Worm (Caenorhabditis elegans) whole organism, early embryonic: Measurements from ENCODE around the gene mpz-3.

Experiments used
- B0310.2 ChIP-seq: sonication (generic microtip); optimal IDR thresholded peaks from 2 replicates; lab custom pipeline; 2016; ENCODE audit warnings: mild to moderate bottlenecking, missing genetic modification characterization, missing compliant biosample characterization
- F13C5.2 ChIP-seq: sonication (generic microtip); optimal IDR thresholded peaks from 2 replicates; lab custom pipeline; 2017; ENCODE audit warnings: mild to moderate bottlenecking, missing genetic modification characterization, inconsistent platforms, missing compliant biosample characterization
- aly-1 ChIP-seq: sonication (generic microtip); optimal IDR thresholded peaks from 2 replicates; lab custom pipeline; 2016; ENCODE audit warnings: missing genetic modification characterization, missing compliant biosample characterization
- ama-1 ChIP-seq: fragments of 150-350 bp; optimal IDR thresholded peaks from 2 replicates; lab custom pipeline; 2014
- ceh-13 ChIP-seq: fragments of 200-800 bp; sonication (Bioruptor generic); optimal IDR thresholded peaks from 2 replicates; lab custom pipeline; 2018; ENCODE audit warnings: mild to moderate bottlenecking, missing genetic modification characterization, missing compliant biosample characterization
- ceh-36 ChIP-seq: sonication (generic microtip); optimal IDR thresholded peaks from 2 replicates; lab custom pipeline; 2016; ENCODE audit warnings: missing genetic modification characterization, inconsistent platforms, missing compliant biosample characterization
- ets-7 ChIP-seq: sonication (generic microtip); optimal IDR thresholded peaks from 2 replicates; lab custom pipeline; 2016; ENCODE audit warnings: missing genotype, missing genetic modification characterization, missing compliant biosample characterization
- flt-1 ChIP-seq: fragments of 200-800 bp; sonication (Bioruptor generic); IDR thresholded peaks from 2 replicates; pipeline ENCODE4 v1.3.6; 2022; ENCODE audit warnings: missing genetic modification characterization, missing compliant biosample characterization
- hmbx-1 ChIP-seq: sonication (generic microtip); optimal IDR thresholded peaks from 2 replicates; lab custom pipeline; 2016; ENCODE audit warnings: mild to moderate bottlenecking, missing genetic modification characterization, missing compliant biosample characterization
- hmg-4 ChIP-seq: fragments of 200-800 bp; sonication (Bioruptor generic); optimal IDR thresholded peaks from 2 replicates; lab custom pipeline; 2018; ENCODE audit warnings: mild to moderate bottlenecking, missing genetic modification characterization, missing compliant biosample characterization
- hnd-1 ChIP-seq: sonication (generic microtip); optimal IDR thresholded peaks from 2 replicates; lab custom pipeline; 2016; ENCODE audit warnings: missing genetic modification characterization, missing compliant biosample characterization
- pes-1 ChIP-seq: fragments of 200-800 bp; sonication (Bioruptor generic); IDR thresholded peaks from 2 replicates; pipeline ENCODE4 v1.3.6; 2022; ENCODE audit warnings: missing genetic modification reagents, missing genetic modification characterization, missing compliant biosample characterization
- scrt-1 ChIP-seq: fragments of 200-800 bp; sonication (Bioruptor generic); IDR thresholded peaks from 2 replicates; pipeline ENCODE4 v1.3.6; 2022; ENCODE audit warnings: missing genetic modification characterization, missing compliant biosample characterization
- sea-1 ChIP-seq: fragments of 200-800 bp; sonication (Bioruptor generic); conservative IDR thresholded peaks from 2 replicates; pipeline ENCODE4 v1.3.6; 2022; ENCODE audit warnings: missing genetic modification characterization, missing compliant biosample characterization
- tbx-11 ChIP-seq: fragments of 200-800 bp; sonication (Bioruptor generic); IDR thresholded peaks from 2 replicates; pipeline ENCODE4 v1.3.6; 2022; ENCODE audit warnings: missing genetic modification characterization, missing compliant biosample characterization
- tbx-37 ChIP-seq: fragments of 200-800 bp; sonication (Bioruptor generic); conservative IDR thresholded peaks from 2 replicates; pipeline ENCODE4 v1.3.6; 2022; ENCODE audit warnings: missing genetic modification reagents, missing genetic modification characterization, missing compliant biosample characterization
- tra-4 ChIP-seq: sonication (generic microtip); optimal IDR thresholded peaks from 2 replicates; lab custom pipeline; 2017; ENCODE audit warnings: missing genetic modification characterization, missing compliant biosample characterization

mpz-3 gene

ce11 chrII:6565077-6565476, at the start of gene mpz-3:
TSS of gene mpz-3 (minus strand) at chrII:6565396.
- TF ChIP-seq tbx-11 (GFP tag; lab: Robert Waterston, UW) (peak; percentile 83), scrt-1 (peak; percentile 77), tbx-37 (GFP tag; lab: Robert Waterston, UW) (no peak; the same call in 1 of the 2 replicates), hmg-4 (no peak), hnd-1 (tag; lab: Kevin White, UChicago) (peak; percentile 47), ceh-36 (tag; lab: Kevin White, UChicago) (peak; percentile 64), pes-1 (no peak), flt-1 (peak; percentile 81; the same call in 1 of the 2 replicates), ets-7 (tag; lab: Kevin White, UChicago) (peak; percentile 30), F13C5.2 (tag; lab: Kevin White, UChicago) (peak; percentile 72), ama-1 (lab: Kevin White, UChicago) (no peak), aly-1 (tag; lab: Kevin White, UChicago) (peak; percentile 74), ceh-13 (GFP tag; lab: Kevin White, UChicago) (peak; percentile 58), B0310.2 (tag; lab: Kevin White, UChicago) (peak; percentile 30), tra-4 (no peak)

DNA sequence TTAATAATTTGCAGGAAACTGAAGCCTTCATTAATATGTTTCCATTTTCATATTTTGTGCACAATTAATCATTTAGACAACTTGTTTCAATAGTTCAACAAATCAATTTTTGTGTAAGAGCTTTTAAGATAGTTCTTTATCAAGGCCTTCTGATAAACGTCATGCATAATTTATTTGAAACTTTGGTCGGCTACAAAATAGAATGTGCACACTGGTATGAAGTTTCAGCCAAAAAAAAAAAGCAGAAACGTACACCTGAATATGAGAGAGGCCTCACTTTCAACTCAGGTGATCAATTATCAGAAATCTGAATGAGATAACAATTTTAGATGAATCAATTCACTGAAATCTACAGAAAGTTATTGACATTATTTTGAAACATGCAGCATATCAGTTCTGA, 49.3 kb upstream of the mpz-3 start:
- no peak for TF ChIP-seq B0310.2 (tag; lab: Kevin White, UChicago)
- TF ChIP-seq ets-7 (tag; lab: Kevin White, UChicago): no peak
- no peak for TF ChIP-seq aly-1 (tag; lab: Kevin White, UChicago)
- no peak for TF ChIP-seq scrt-1
- TF ChIP-seq hnd-1 (tag; lab: Kevin White, UChicago): no peak
- TF ChIP-seq tbx-37 (GFP tag; lab: Robert Waterston, UW): no peak
- no peak for TF ChIP-seq hmg-4
- no peak for TF ChIP-seq ceh-13 (GFP tag; lab: Kevin White, UChicago)
- no peak for TF ChIP-seq tra-4
- no peak for TF ChIP-seq sea-1 (GFP tag; lab: Robert Waterston, UW)
- no peak for TF ChIP-seq F13C5.2 (tag; lab: Kevin White, UChicago)

DNA sequence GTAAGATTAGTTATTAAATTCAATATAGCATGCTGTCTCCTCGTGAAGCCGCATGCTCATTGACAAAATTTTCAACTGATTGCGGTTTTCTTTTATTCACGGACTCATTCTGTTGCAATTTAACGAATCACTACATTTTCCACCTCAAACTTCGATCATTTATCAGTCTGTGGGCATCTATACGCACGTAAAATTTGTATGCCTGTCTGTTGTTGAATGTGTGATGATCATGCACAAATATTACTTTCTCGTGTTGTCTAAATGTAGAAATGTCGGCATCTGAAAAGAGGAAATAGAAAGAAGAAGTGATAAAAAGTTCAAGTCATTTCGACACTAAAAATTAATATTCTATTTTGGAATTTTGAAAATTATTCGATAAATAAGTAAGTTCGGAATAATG, 47.3 kb upstream of the mpz-3 start:
- TF ChIP-seq ets-7 (tag; lab: Kevin White, UChicago) (no peak), ceh-36 (tag; lab: Kevin White, UChicago) (no peak), tbx-37 (GFP tag; lab: Robert Waterston, UW) (no peak)

DNA sequence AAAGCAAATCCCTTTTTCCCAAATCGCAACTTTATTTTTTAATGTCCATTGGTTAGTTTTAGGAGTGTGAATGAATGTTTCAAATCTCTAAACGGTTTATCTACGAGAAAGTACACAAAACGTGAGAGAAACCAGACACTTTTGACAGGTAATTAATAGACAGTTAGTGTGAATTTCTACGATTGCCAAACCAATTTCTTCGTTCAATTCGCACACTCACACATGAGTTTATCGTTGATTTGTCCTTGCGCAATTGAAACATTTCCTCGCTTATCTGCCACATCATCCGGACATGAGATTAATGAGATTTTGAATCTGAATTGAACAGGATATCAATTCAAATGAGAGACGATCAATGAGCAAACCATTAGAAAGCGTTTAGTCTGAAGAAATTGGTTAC, 45.1 kb upstream of the mpz-3 start:
- TF ChIP-seq scrt-1: no peak
- no peak for TF ChIP-seq tra-4
- TF ChIP-seq ceh-13 (GFP tag; lab: Kevin White, UChicago): no peak
- no peak for TF ChIP-seq pes-1
- no peak for TF ChIP-seq sea-1 (GFP tag; lab: Robert Waterston, UW)
- TF ChIP-seq hmg-4: no peak
- TF ChIP-seq hnd-1 (tag; lab: Kevin White, UChicago): no peak
- no peak for TF ChIP-seq tbx-37 (GFP tag; lab: Robert Waterston, UW)
- TF ChIP-seq B0310.2 (tag; lab: Kevin White, UChicago): no peak
- no peak for TF ChIP-seq aly-1 (tag; lab: Kevin White, UChicago)
- TF ChIP-seq hmbx-1: no peak
- TF ChIP-seq F13C5.2 (tag; lab: Kevin White, UChicago): no peak
- no peak for TF ChIP-seq ama-1 (lab: Kevin White, UChicago)
- no peak for TF ChIP-seq tbx-11 (GFP tag; lab: Robert Waterston, UW)
- TF ChIP-seq flt-1: no peak
- TF ChIP-seq ceh-36 (tag; lab: Kevin White, UChicago): no peak

ce11 chrII:6609315-6609842, 44.2 kb upstream of the mpz-3 start, which contains the start of gene epg-5:
TSS of gene epg-5 (minus strand) at chrII:6609365.
- TF ChIP-seq ets-7 (tag; lab: Kevin White, UChicago) (no peak), tbx-11 (GFP tag; lab: Robert Waterston, UW) (no peak), tra-4 (no peak), ama-1 (lab: Kevin White, UChicago) (no peak), hnd-1 (tag; lab: Kevin White, UChicago) (no peak), tbx-37 (GFP tag; lab: Robert Waterston, UW) (no peak), pes-1 (no peak), flt-1 (no peak), B0310.2 (tag; lab: Kevin White, UChicago) (no peak), scrt-1 (no peak), sea-1 (GFP tag; lab: Robert Waterston, UW) (no peak), F13C5.2 (tag; lab: Kevin White, UChicago) (no peak), hmg-4 (no peak), ceh-36 (tag; lab: Kevin White, UChicago) (no peak)

DNA sequence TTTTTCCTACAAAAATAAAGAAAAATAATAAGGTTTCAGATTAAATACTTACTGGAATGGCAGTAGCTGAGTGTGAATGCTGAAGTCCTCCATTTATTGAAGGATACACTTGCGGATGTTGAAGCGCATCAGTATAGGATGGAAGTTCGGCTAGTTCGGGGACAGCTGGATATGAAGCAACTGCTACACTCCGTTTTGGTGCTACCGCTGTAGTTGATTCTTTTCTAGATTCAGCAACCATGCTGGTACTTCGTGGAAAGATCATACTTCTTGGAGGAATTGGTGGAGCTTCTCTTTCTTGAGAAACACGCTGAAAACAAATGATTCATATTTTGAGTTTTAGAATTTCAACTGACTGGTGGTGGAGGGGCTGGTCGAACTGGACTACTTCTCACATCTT, 43.4 kb upstream of the mpz-3 start:
- TF ChIP-seq flt-1 (no peak), F13C5.2 (tag; lab: Kevin White, UChicago) (no peak), aly-1 (tag; lab: Kevin White, UChicago) (no peak), tbx-37 (GFP tag; lab: Robert Waterston, UW) (no peak), hmg-4 (no peak), B0310.2 (tag; lab: Kevin White, UChicago) (no peak), hnd-1 (tag; lab: Kevin White, UChicago) (no peak), scrt-1 (no peak), pes-1 (no peak), ceh-36 (tag; lab: Kevin White, UChicago) (no peak), ama-1 (lab: Kevin White, UChicago) (no peak), sea-1 (GFP tag; lab: Robert Waterston, UW) (no peak), ceh-13 (GFP tag; lab: Kevin White, UChicago) (no peak), tra-4 (no peak), ets-7 (tag; lab: Kevin White, UChicago) (no peak)

DNA sequence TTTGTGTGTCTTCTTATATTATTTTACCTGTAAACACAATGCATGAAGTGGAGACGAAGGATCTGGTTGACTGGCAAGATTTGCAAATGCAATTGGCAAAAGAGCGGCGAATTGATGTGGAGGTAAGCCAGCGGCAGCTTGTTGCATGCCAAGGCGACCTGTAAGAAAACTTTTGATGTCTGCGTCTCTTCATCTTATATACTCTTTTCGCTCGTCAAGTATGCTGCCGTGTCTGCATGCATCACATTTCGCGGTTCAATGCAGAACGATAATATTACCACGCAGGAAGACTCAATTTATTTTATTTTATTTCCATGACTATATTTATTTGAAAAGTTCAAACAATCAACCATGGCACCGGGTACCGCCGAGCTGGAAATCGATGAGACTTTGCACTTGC, 35.8 kb upstream of the mpz-3 start, which contains the start of gene vps-33.2:
Gene vps-33.2, plus strand, starts transcription at position 244 of the 400 bp plus-strand sequence.
- TF ChIP-seq flt-1 (no peak), tbx-37 (GFP tag; lab: Robert Waterston, UW) (no peak), ama-1 (lab: Kevin White, UChicago) (no peak), hnd-1 (tag; lab: Kevin White, UChicago) (no peak), pes-1 (no peak), tra-4 (no peak), F13C5.2 (tag; lab: Kevin White, UChicago) (no peak), hmg-4 (no peak), scrt-1 (no peak), ceh-36 (tag; lab: Kevin White, UChicago) (no peak), B0310.2 (tag; lab: Kevin White, UChicago) (no peak), hmbx-1 (no peak)
